Fruit fly (Drosophila melanogaster) whole organism, embryonic: ENCODE data around the gene Parg.

ENCODE experiments used
- Ada2b ChIP-seq: fragments of 200-800 bp; sonication (Bioruptor generic); IDR thresholded peaks from 2 replicates; pipeline ENCODE4 v1.3.6; 2022; ENCODE audit warnings: missing biosample characterization, missing genetic modification characterization
- BEAF-32 ChIP-seq: fragments of 200-800 bp; sonication (Bioruptor generic); optimal IDR thresholded peaks from 3 replicates; lab custom pipeline; 2017; ENCODE audit warnings: missing biosample characterization, missing genetic modification characterization, mild to moderate bottlenecking, moderate library complexity, missing genetic modification reagents
- BtbVII ChIP-seq: fragments of 200-800 bp; sonication (Bioruptor generic); optimal IDR thresholded peaks from 3 replicates; lab custom pipeline; 2017; ENCODE audit warnings: missing biosample characterization, mild to moderate bottlenecking, missing genetic modification characterization
- CG10959 ChIP-seq: fragments of 200-800 bp; sonication (Bioruptor generic); IDR thresholded peaks from 2 replicates; pipeline ENCODE4 v1.3.6; 2022; ENCODE audit warnings: missing biosample characterization, missing genetic modification characterization
- CG11093 ChIP-seq: fragments of 200-800 bp; sonication (Bioruptor generic); IDR thresholded peaks from 3 replicates; pipeline ENCODE4 v1.3.6; 2022; ENCODE audit warnings: missing biosample characterization, missing genetic modification characterization
- CG11247 ChIP-seq: fragments of 200-800 bp; sonication (Bioruptor generic); IDR thresholded peaks from 2 replicates; pipeline ENCODE4 v1.3.6; 2022; ENCODE audit warnings: missing biosample characterization, missing genetic modification characterization
- CG11696 ChIP-seq: fragments of 200-800 bp; sonication (Bioruptor generic); IDR thresholded peaks from 2 replicates; pipeline ENCODE4 v1.3.6; 2022; ENCODE audit warnings: missing biosample characterization, missing genetic modification characterization
- CG12769 ChIP-seq: fragments of 200-800 bp; sonication (Bioruptor generic); optimal IDR thresholded peaks from 2 replicates; lab custom pipeline; 2019; ENCODE audit warnings: missing biosample characterization, mild to moderate bottlenecking, missing genetic modification characterization, moderate library complexity
- CG13296 ChIP-seq: fragments of 200-800 bp; sonication (Bioruptor generic); optimal IDR thresholded peaks from 3 replicates; lab custom pipeline; 2018; ENCODE audit warnings: missing biosample characterization, mild to moderate bottlenecking, missing genetic modification characterization
- CG16815 ChIP-seq: fragments of 200-800 bp; sonication (Bioruptor generic); optimal IDR thresholded peaks from 3 replicates; lab custom pipeline; 2017; ENCODE audit warnings: missing biosample characterization, mild to moderate bottlenecking, missing genetic modification characterization
- CG17912 ChIP-seq: fragments of 200-800 bp; sonication (Bioruptor generic); optimal IDR thresholded peaks from 2 replicates; lab custom pipeline; 2018; ENCODE audit warnings: missing biosample characterization, mild to moderate bottlenecking, missing genetic modification characterization
- CG2889 ChIP-seq: fragments of 200-800 bp; sonication (Bioruptor generic); IDR thresholded peaks from 3 replicates; pipeline ENCODE4 v1.3.6; 2022; ENCODE audit warnings: missing biosample characterization, missing genetic modification characterization
- CG30431 ChIP-seq: fragments of 200-800 bp; sonication (Bioruptor generic); optimal IDR thresholded peaks from 2 replicates; lab custom pipeline; 2017; ENCODE audit warnings: missing biosample characterization, missing genetic modification characterization
- CG6765 ChIP-seq: fragments of 200-800 bp; sonication (Bioruptor generic); optimal IDR thresholded peaks from 3 replicates; lab custom pipeline; 2017; ENCODE audit warnings: missing biosample characterization, mild to moderate bottlenecking, missing genetic modification characterization
- CG8290 ChIP-seq, 3 experiments: fragments of 200-800 bp; sonication (Bioruptor generic); optimal IDR thresholded peaks; 2 replicates each; lab custom pipeline; 2016 to 2019; ENCODE audit warnings: missing biosample characterization in 3 of 3, missing genetic modification characterization in 3 of 3, mild to moderate bottlenecking in 2 of 3, moderate library complexity in 1 of 3
- Chrac-16 ChIP-seq: fragments of 200-800 bp; sonication (Bioruptor generic); optimal IDR thresholded peaks from 3 replicates; lab custom pipeline; 2016; ENCODE audit warnings: missing biosample characterization, missing genetic modification characterization
- Dad ChIP-seq: fragments of 200-800 bp; sonication (Bioruptor generic); optimal IDR thresholded peaks from 3 replicates; lab custom pipeline; 2016; ENCODE audit warnings: missing biosample characterization, missing genetic modification characterization
- Ets65A ChIP-seq: fragments of 200-800 bp; sonication (Bioruptor generic); peaks from one replicate; lab custom pipeline; 2016; ENCODE audit warnings: missing biosample characterization, missing genetic modification characterization
- HHEX ChIP-seq: fragments of 200-800 bp; sonication (Bioruptor generic); optimal IDR thresholded peaks from 3 replicates; lab custom pipeline; 2017; ENCODE audit warnings: missing biosample characterization, mild to moderate bottlenecking, missing genetic modification characterization, missing genetic modification reagents
- HLH54F ChIP-seq: fragments of 200-800 bp; sonication (Bioruptor generic); optimal IDR thresholded peaks from 3 replicates; lab custom pipeline; 2016; ENCODE audit warnings: missing biosample characterization, missing genetic modification characterization
- Hey ChIP-seq: fragments of 200-800 bp; sonication (Bioruptor generic); optimal IDR thresholded peaks from 3 replicates; lab custom pipeline; 2018; ENCODE audit warnings: missing biosample characterization, mild to moderate bottlenecking, missing genetic modification characterization
- Jarid2 ChIP-seq: fragments of 200-800 bp; sonication (Bioruptor generic); optimal IDR thresholded peaks from 3 replicates; lab custom pipeline; 2017; ENCODE audit warnings: mild to moderate bottlenecking, missing biosample characterization, missing genetic modification reagents, missing genetic modification characterization
- Kr ChIP-seq: fragments of 200-800 bp; sonication (Bioruptor generic); optimal IDR thresholded peaks from 2 replicates; lab custom pipeline; 2017; ENCODE audit warnings: missing biosample characterization, mild to moderate bottlenecking, missing genetic modification characterization
- NFAT ChIP-seq: fragments of 200-800 bp; sonication (Bioruptor generic); IDR thresholded peaks from 2 replicates; pipeline ENCODE4 v1.3.6; 2022; ENCODE audit warnings: missing biosample characterization, missing genetic modification characterization
- PHDP ChIP-seq: fragments of 200-800 bp; sonication (Bioruptor generic); optimal IDR thresholded peaks from 3 replicates; lab custom pipeline; 2018; ENCODE audit warnings: missing biosample characterization, mild to moderate bottlenecking, missing genetic modification characterization, moderate library complexity
- Rfx ChIP-seq: fragments of 200-800 bp; sonication (Bioruptor generic); IDR thresholded peaks from 2 replicates; pipeline ENCODE4 v1.3.6; 2022; ENCODE audit warnings: missing biosample characterization, missing genetic modification characterization
- Rx ChIP-seq: fragments of 200-800 bp; sonication (Bioruptor generic); IDR thresholded peaks from 2 replicates; pipeline ENCODE4 v1.3.6; 2022; ENCODE audit warnings: missing biosample characterization, missing genetic modification characterization
- Scr ChIP-seq: fragments of 200-800 bp; sonication (Bioruptor generic); IDR thresholded peaks from 2 replicates; pipeline ENCODE4 v1.3.6; 2022; ENCODE audit warnings: missing biosample characterization, missing genetic modification characterization; ENCODE audit not compliant: partially characterized antibody
- Ssrp ChIP-seq: fragments of 200-800 bp; sonication (Bioruptor generic); optimal IDR thresholded peaks from 2 replicates; lab custom pipeline; 2018; ENCODE audit warnings: missing biosample characterization, mild to moderate bottlenecking, missing genetic modification characterization, moderate library complexity
- aop ChIP-seq: fragments of 200-800 bp; sonication (Bioruptor generic); IDR thresholded peaks from 2 replicates; pipeline ENCODE4 v1.3.6; 2022; ENCODE audit warnings: missing biosample characterization, missing genetic modification characterization
- ara ChIP-seq: fragments of 200-800 bp; sonication (Bioruptor generic); IDR thresholded peaks from 2 replicates; pipeline ENCODE4 v1.3.6; 2022; ENCODE audit warnings: missing biosample characterization, missing genetic modification characterization
- dmrt11E ChIP-seq: fragments of 200-800 bp; sonication (Bioruptor generic); optimal IDR thresholded peaks from 3 replicates; lab custom pipeline; 2018; ENCODE audit warnings: missing biosample characterization, mild to moderate bottlenecking, missing genetic modification characterization, moderate library complexity
- dmrt99B ChIP-seq: fragments of 200-800 bp; sonication (Bioruptor generic); optimal IDR thresholded peaks from 2 replicates; lab custom pipeline; 2018; ENCODE audit warnings: missing biosample characterization, mild to moderate bottlenecking, missing genetic modification characterization, moderate library complexity
- dysf ChIP-seq: fragments of 200-800 bp; sonication (Bioruptor generic); IDR thresholded peaks from 3 replicates; pipeline ENCODE4 v1.3.6; 2022; ENCODE audit warnings: missing biosample characterization, missing genetic modification characterization
- gcm2 ChIP-seq: fragments of 200-800 bp; sonication (Bioruptor generic); optimal IDR thresholded peaks from 2 replicates; lab custom pipeline; 2016; ENCODE audit warnings: missing biosample characterization, missing genetic modification characterization
- grau ChIP-seq: fragments of 200-800 bp; optimal IDR thresholded peaks from 3 replicates; lab custom pipeline; 2019; ENCODE audit warnings: missing biosample characterization, mild to moderate bottlenecking, missing genetic modification characterization, moderate library complexity
- her ChIP-seq: fragments of 200-800 bp; sonication (Bioruptor generic); optimal IDR thresholded peaks from 2 replicates; lab custom pipeline; 2016; ENCODE audit warnings: missing biosample characterization, missing genetic modification characterization
- jigr1 ChIP-seq: fragments of 200-800 bp; sonication (Bioruptor generic); IDR thresholded peaks from 3 replicates; pipeline ENCODE4 v1.3.6; 2022; ENCODE audit warnings: missing biosample characterization, missing genetic modification characterization
- kay ChIP-seq: fragments of 200-800 bp; sonication (Bioruptor generic); optimal IDR thresholded peaks from 2 replicates; lab custom pipeline; 2016; ENCODE audit warnings: missing biosample characterization, missing genetic modification characterization
- knrl ChIP-seq: fragments of 200-800 bp; sonication (Bioruptor generic); IDR thresholded peaks from 3 replicates; pipeline ENCODE4 v1.3.6; 2022; ENCODE audit warnings: missing biosample characterization, missing genetic modification characterization; ENCODE audit not compliant: partially characterized antibody
- lov ChIP-seq, 2 experiments: fragments of 200-800 bp in 1 of 2; fragments of >200 bp in 1 of 2; sonication (Bioruptor generic) in 1 of 2; IDR thresholded peaks in 1 of 2; optimal IDR thresholded peaks in 1 of 2; 2 replicates in 1 of 2; 3 replicates in 1 of 2; pipeline versions ENCODE4 v1.3.6 to Lab custom; 2017 to 2022; ENCODE audit warnings: missing biosample characterization in 1 of 2, missing genetic modification characterization in 1 of 2
- maf-S ChIP-seq: fragments of 200-800 bp; sonication (Bioruptor generic); optimal IDR thresholded peaks from 2 replicates; lab custom pipeline; 2016; ENCODE audit warnings: missing biosample characterization, missing genetic modification characterization
- p53 ChIP-seq: fragments of 200-800 bp; sonication (Bioruptor generic); optimal IDR thresholded peaks from 2 replicates; lab custom pipeline; 2016; ENCODE audit warnings: missing biosample characterization, missing genetic modification characterization
- peb ChIP-seq: fragments of 200-800 bp; sonication (Bioruptor generic); IDR thresholded peaks from 2 replicates; pipeline ENCODE4 v1.3.6; 2022; ENCODE audit warnings: missing biosample characterization, missing genetic modification characterization
- pfk ChIP-seq: fragments of 200-800 bp; sonication (Bioruptor generic); optimal IDR thresholded peaks from 2 replicates; lab custom pipeline; 2018; ENCODE audit warnings: missing biosample characterization, mild to moderate bottlenecking, missing genetic modification characterization, moderate library complexity
- pros ChIP-seq: fragments of 200-800 bp; sonication (Bioruptor generic); optimal IDR thresholded peaks from 3 replicates; lab custom pipeline; 2019; ENCODE audit warnings: missing biosample characterization, mild to moderate bottlenecking, missing genetic modification characterization, moderate library complexity
- sug ChIP-seq: fragments of 200-800 bp; optimal IDR thresholded peaks from 2 replicates; lab custom pipeline; 2019; ENCODE audit warnings: missing biosample characterization, mild to moderate bottlenecking, missing genetic modification characterization, moderate library complexity
- tap ChIP-seq: fragments of 200-800 bp; optimal IDR thresholded peaks from 3 replicates; lab custom pipeline; 2019; ENCODE audit warnings: missing biosample characterization, mild to moderate bottlenecking, missing genetic modification characterization, moderate library complexity
- tx ChIP-seq: fragments of 200-800 bp; sonication (Bioruptor generic); optimal IDR thresholded peaks from 2 replicates; lab custom pipeline; 2016; ENCODE audit warnings: missing biosample characterization, missing genetic modification characterization

Parg gene

dm6 chrX:3720176-3720981 is 49.1 kb upstream of the Parg start (continued):
- TF ChIP-seq CG11247 (no peak), dysf (no peak), tx (GFP tag; lab: Kevin White, UChicago) (no peak), pfk (no peak), Scr (no peak), grau (tag; lab: Kevin White, UChicago) (no peak), Rfx (GFP tag; lab: Robert Waterston, UW) (no peak; the same call in none of the 2 replicates), her (no peak), jigr1 (GFP tag; lab: Robert Waterston, UW) (no peak), dmrt11E (tag; lab: Kevin White, UChicago) (no peak), tap (tag; lab: Kevin White, UChicago) (no peak), BtbVII (GFP tag; lab: Kevin White, UChicago) (no peak), aop (GFP tag; lab: Robert Waterston, UW) (no peak), peb (GFP tag; lab: Robert Waterston, UW) (no peak), Ada2b (GFP tag; lab: Robert Waterston, UW) (no peak), CG6765 (GFP tag; lab: Kevin White, UChicago) (no peak), sug (tag; lab: Kevin White, UChicago) (no peak), ara (GFP tag; lab: Robert Waterston, UW) (no peak), CG30431 (no peak), Rx (GFP tag; lab: Robert Waterston, UW) (no peak), Jarid2 (no peak), NFAT (GFP tag; lab: Robert Waterston, UW) (no peak), HHEX (no peak), CG12769 (tag; lab: Kevin White, UChicago) (peak; percentile 1), knrl (GFP tag; lab: Robert Waterston, UW) (no peak), BEAF-32 (no peak), Ssrp (tag; lab: Kevin White, UChicago) (no peak), Chrac-16 (no peak), Ets65A (GFP tag; lab: Kevin White, UChicago) (peak; percentile 80), CG17912 (GFP tag; lab: Kevin White, UChicago) (no peak), Kr (GFP tag; lab: Kevin White, UChicago) (no peak), maf-S (GFP tag; lab: Kevin White, UChicago) (no peak), dmrt99B (tag; lab: Kevin White, UChicago) (no peak), gcm2 (GFP tag; lab: Kevin White, UChicago) (no peak), lov (optimal IDR thresholded peaks at IDR 0.05; lab: Kevin White, UChicago) (no peak), lov (GFP tag; IDR thresholded peaks at IDR 0.05; lab: Robert Waterston, UW) (no peak), Dad (GFP tag; lab: Kevin White, UChicago) (no peak), CG16815 (GFP tag; lab: Kevin White, UChicago) (no peak), pros (GFP tag; lab: Kevin White, UChicago) (no peak), CG11093 (GFP tag; lab: Robert Waterston, UW) (no peak), p53 (GFP tag; lab: Kevin White, UChicago) (no peak), Hey (tag; lab: Kevin White, UChicago) (no peak), CG11696 (GFP tag; lab: Robert Waterston, UW) (peak; percentile 21; the same call in 1 of the 2 replicates), HLH54F (no peak), CG10959 (GFP tag; lab: Robert Waterston, UW) (no peak), PHDP (no peak), kay (GFP tag; lab: Kevin White, UChicago) (no peak), CG2889 (no peak), CG8290 (GFP tag; optimal IDR thresholded peaks at IDR 0.05; lab: Kevin White, UChicago) (no peak), CG8290 (tag; optimal IDR thresholded peaks at IDR 0.05; lab: Kevin White, UChicago) (no peak), CG13296 (GFP tag; lab: Kevin White, UChicago) (peak; percentile 20)
